Worm (Caenorhabditis elegans) whole organism, L1 larva: ENCODE results near the gene sdz-18.
"Not testable (repeated sequence)": the region's sequence is repeated elsewhere in the genome, so short reads cannot be mapped to it uniquely, and the experiment has no call there.

Source experiments
- C04F5.9 ChIP-seq: sonication (generic microtip); optimal IDR thresholded peaks from 2 replicates; lab custom pipeline; 2016; ENCODE audit warnings: missing genetic modification characterization, missing compliant biosample characterization
- aha-1 ChIP-seq: fragments of 150-350 bp; optimal IDR thresholded peaks from 2 replicates; lab custom pipeline; 2014; ENCODE audit warnings: missing biosample characterization, missing genetic modification characterization
- alr-1 ChIP-seq: fragments of 200-800 bp; sonication (Bioruptor generic); optimal IDR thresholded peaks from 2 replicates; lab custom pipeline; 2018; ENCODE audit warnings: borderline replicate concordance, mild to moderate bottlenecking, missing genetic modification characterization, missing compliant biosample characterization
- blmp-1 ChIP-seq: fragments of 150-350 bp; optimal IDR thresholded peaks from 2 replicates; lab custom pipeline; 2014; ENCODE audit warnings: missing biosample characterization, missing genetic modification characterization
- ceh-63 ChIP-seq: fragments of 200-800 bp; sonication (Bioruptor generic); optimal IDR thresholded peaks from 2 replicates; lab custom pipeline; 2018; ENCODE audit warnings: mild to moderate bottlenecking, missing genetic modification characterization, missing compliant biosample characterization
- ceh-82 ChIP-seq, 3 experiments: fragments of 150-350 bp in 1 of 3; sonication (generic microtip) in 2 of 3; optimal IDR thresholded peaks; 2 replicates each; lab custom pipeline; 2014 to 2017; ENCODE audit warnings: missing biosample characterization in 3 of 3, missing genetic modification characterization in 3 of 3
- ceh-88 ChIP-seq: fragments of 200-800 bp; sonication (Bioruptor generic); IDR thresholded peaks from 2 replicates; pipeline ENCODE4 v1.3.6; 2022; ENCODE audit warnings: missing genetic modification characterization, missing compliant biosample characterization
- efl-1 ChIP-seq, 4 experiments: fragments of 150-350 bp; optimal IDR thresholded peaks in 3 of 4; peaks in 1 of 4; 1 replicate in 1 of 4; 2 replicates in 3 of 4; lab custom pipeline; 2014; ENCODE audit warnings: missing biosample characterization in 2 of 4, missing genetic modification characterization in 2 of 4, missing genetic modification reagents in 2 of 4
- egl-27 ChIP-seq, 2 experiments: fragments of 150-350 bp in 1 of 2; sonication (generic microtip); optimal IDR thresholded peaks; 3 replicates each; lab custom pipeline; 2017 to 2018; ENCODE audit warnings: missing biosample characterization in 2 of 2, missing genetic modification characterization in 2 of 2, missing genetic modification reagents in 2 of 2
- elt-2 ChIP-seq: sonication (generic microtip); optimal IDR thresholded peaks from 2 replicates; lab custom pipeline; 2016; ENCODE audit warnings: missing genetic modification characterization, mild to moderate bottlenecking, inconsistent platforms, missing compliant biosample characterization, missing genetic modification reagents
- fkh-4 ChIP-seq: sonication (generic microtip); optimal IDR thresholded peaks from 2 replicates; lab custom pipeline; 2016; ENCODE audit warnings: missing compliant biosample characterization, missing genetic modification characterization, borderline replicate concordance
- hlh-17 ChIP-seq: fragments of 200-800 bp; sonication (Bioruptor generic); optimal IDR thresholded peaks from 2 replicates; lab custom pipeline; 2018; ENCODE audit warnings: missing genetic modification characterization, mild to moderate bottlenecking, missing compliant biosample characterization, moderate library complexity, borderline replicate concordance
- irx-1 ChIP-seq: sonication (generic microtip); optimal IDR thresholded peaks from 2 replicates; lab custom pipeline; 2016; ENCODE audit warnings: missing genetic modification characterization, missing compliant biosample characterization
- lin-39 ChIP-seq: fragments of 150-350 bp; optimal IDR thresholded peaks from 2 replicates; lab custom pipeline; 2014; ENCODE audit warnings: missing biosample characterization, missing genetic modification reagents, missing genetic modification characterization
- lir-3 ChIP-seq: sonication (generic microtip); optimal IDR thresholded peaks from 2 replicates; lab custom pipeline; 2016; ENCODE audit warnings: mild to moderate bottlenecking, missing genetic modification characterization, moderate library complexity, missing compliant biosample characterization; ENCODE audit not compliant: poor library complexity
- lsy-2 ChIP-seq, 2 experiments: fragments of 150-350 bp; optimal IDR thresholded peaks; 2 replicates each; lab custom pipeline; 2014; ENCODE audit warnings: missing biosample characterization in 2 of 2, missing genetic modification characterization in 2 of 2
- mab-9 ChIP-seq: fragments of 200-800 bp; sonication (Bioruptor generic); IDR thresholded peaks from 2 replicates; pipeline ENCODE4 v1.3.6; 2022; ENCODE audit warnings: missing genetic modification reagents, missing genetic modification characterization, missing compliant biosample characterization
- nhr-12 ChIP-seq: sonication (generic microtip); optimal IDR thresholded peaks from 2 replicates; lab custom pipeline; 2017; ENCODE audit warnings: missing biosample characterization, missing genetic modification characterization
- nhr-19 ChIP-seq: fragments of 200-800 bp; sonication (Bioruptor generic); conservative IDR thresholded peaks from 2 replicates; pipeline ENCODE4 v1.3.6; 2022; ENCODE audit warnings: missing genetic modification characterization, missing compliant biosample characterization
- nhr-84 ChIP-seq: sonication (generic microtip); optimal IDR thresholded peaks from 2 replicates; lab custom pipeline; 2017; ENCODE audit warnings: missing biosample characterization, missing genetic modification characterization
- pag-3 ChIP-seq: sonication (generic microtip); optimal IDR thresholded peaks from 2 replicates; lab custom pipeline; 2017; ENCODE audit warnings: missing genetic modification characterization, mild to moderate bottlenecking, missing compliant biosample characterization, antibody characterized with exemption, borderline replicate concordance; ENCODE audit not compliant: insufficient read depth
- pqm-1 ChIP-seq: sonication (generic microtip); optimal IDR thresholded peaks from 3 replicates; lab custom pipeline; 2017; ENCODE audit warnings: missing biosample characterization, missing genetic modification characterization
- sox-4 ChIP-seq: sonication (generic microtip); optimal IDR thresholded peaks from 2 replicates; lab custom pipeline; 2016; ENCODE audit warnings: missing genetic modification characterization, missing compliant biosample characterization
- sptf-1 ChIP-seq: fragments of 150-350 bp; optimal IDR thresholded peaks from 2 replicates; lab custom pipeline; 2014; ENCODE audit warnings: missing biosample characterization, missing genetic modification characterization
- sup-37 ChIP-seq: fragments of 200-800 bp; sonication (Bioruptor generic); optimal IDR thresholded peaks from 2 replicates; lab custom pipeline; 2018; ENCODE audit warnings: mild to moderate bottlenecking, missing genetic modification characterization, missing compliant biosample characterization
- tbx-2 ChIP-seq: sonication (generic microtip); optimal IDR thresholded peaks from 2 replicates; lab custom pipeline; 2016; ENCODE audit warnings: missing genetic modification characterization, missing compliant biosample characterization
- vab-15 ChIP-seq: sonication (generic microtip); optimal IDR thresholded peaks from 2 replicates; lab custom pipeline; 2017; ENCODE audit warnings: missing genotype, mild to moderate bottlenecking, missing genetic modification characterization, missing compliant biosample characterization
- ztf-4 ChIP-seq: fragments of 150-350 bp; optimal IDR thresholded peaks from 2 replicates; lab custom pipeline; 2014; ENCODE audit warnings: missing biosample characterization, missing genetic modification characterization

Gene sdz-18

DNA sequence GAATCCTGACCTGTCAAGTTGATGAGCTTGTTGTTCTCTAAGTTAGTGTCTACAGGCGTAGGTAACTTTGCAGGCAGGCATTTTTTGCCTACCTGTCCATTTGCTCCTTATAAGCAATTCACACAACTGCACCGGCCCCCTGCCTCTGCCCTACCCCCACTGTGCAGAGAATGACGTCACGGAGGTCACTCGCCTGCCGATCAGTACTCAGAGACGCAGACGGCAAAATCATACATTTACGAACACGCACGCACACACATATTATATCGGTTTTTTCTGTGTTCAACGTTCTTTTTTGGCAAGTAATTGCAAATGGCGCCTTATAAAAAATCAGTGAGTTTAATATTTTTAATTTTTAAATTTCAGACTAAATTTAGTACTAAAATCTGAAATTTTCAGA lies 42.8 kb downstream of the sdz-18 start, which contains the start of gene duxl-1 (continued):
- TF ChIP-seq alr-1 (tag; lab: Kevin White, UChicago), result no peak

DNA sequence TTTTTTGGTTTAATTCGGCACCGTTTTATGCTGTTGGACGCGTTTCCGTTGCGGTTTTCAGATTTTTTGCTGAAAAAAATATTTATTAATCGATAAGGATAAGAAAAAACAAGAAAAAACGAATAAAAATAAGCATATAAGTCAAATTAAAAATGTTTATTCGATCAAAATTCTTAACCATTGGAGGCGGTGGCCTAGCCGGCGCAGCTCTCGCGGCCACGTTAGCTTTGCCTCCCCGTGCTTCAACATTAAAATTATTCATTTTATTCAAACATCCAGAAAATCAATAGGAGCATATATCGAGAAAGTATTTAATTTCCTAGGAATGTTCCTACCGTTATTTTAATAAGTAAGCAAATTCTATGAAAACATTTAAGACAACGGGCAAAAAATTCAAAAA lies 43.4 kb downstream of the sdz-18 start, which contains the start of gene ZC204.14:
Gene ZC204.14 (minus strand): TSS at position 69 of the 400 bp plus-strand sequence.
- no peak for TF ChIP-seq mab-9 (GFP tag; lab: Robert Waterston, UW)
- no peak for TF ChIP-seq aha-1 (tag; lab: Kevin White, UChicago)
- TF ChIP-seq nhr-84, result no peak
- no peak for TF ChIP-seq egl-27 (tag; optimal IDR thresholded peaks at IDR 0.05; lab: Kevin White, UChicago)
- peak in 1 of 2 experiments; percentile 46 for TF ChIP-seq lsy-2 (tag; optimal IDR thresholded peaks at IDR 0.05; lab: Kevin White, UChicago)

- peak; percentile 41 for TF ChIP-seq nhr-19 (GFP tag; lab: Robert Waterston, UW)
- TF ChIP-seq efl-1 (optimal IDR thresholded peaks at IDR 0.05; lab: Kevin White, UChicago), result peak in 1 of 2 experiments; percentile 9
- TF ChIP-seq efl-1 (GFP tag; optimal IDR thresholded peaks at IDR 0.05 in 1 of 2; lab: Kevin White, UChicago), result not testable (repeated sequence)
- TF ChIP-seq lsy-2 (tag; optimal IDR thresholded peaks at IDR 0.05; lab: Kevin White, UChicago), result peak in 1 of 2 experiments; percentile 55
- TF ChIP-seq ceh-88 (GFP tag; lab: Robert Waterston, UW), result peak; percentile 54
- TF ChIP-seq, all 84 proteins: peak for 4; not testable (repeated sequence) for 80
Measured at ce11 chrII:1661300-1661838, 44.9 kb downstream of the sdz-18 start.

DNA sequence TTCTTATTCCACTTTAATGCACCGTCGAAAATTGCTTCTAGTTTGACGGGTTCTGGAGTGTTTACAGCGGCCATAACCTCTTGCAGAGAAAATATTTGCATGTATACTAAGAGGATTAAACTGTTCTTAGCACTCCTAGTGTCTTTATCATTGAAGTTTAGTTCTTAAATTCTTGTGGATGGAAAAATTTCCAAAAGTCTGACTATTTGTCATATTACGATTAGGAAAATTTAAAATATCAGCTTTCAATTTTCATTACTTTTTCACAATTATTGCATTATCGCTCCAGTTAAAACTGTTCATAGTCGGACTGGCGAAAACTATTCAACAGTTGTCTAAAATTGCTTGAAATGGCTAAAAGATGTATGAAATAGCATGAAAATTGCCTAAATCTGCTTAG lies 45.4 kb downstream of the sdz-18 start, which contains the start of gene ZC204.13:
Gene ZC204.13 (minus strand): TSS at position 101 of the 400 bp plus-strand sequence.
- not testable (repeated sequence) for TF ChIP-seq vab-15 (tag; lab: Kevin White, UChicago); tbx-2 (tag; lab: Kevin White, UChicago); ceh-63 (GFP tag; lab: Kevin White, UChicago)

ce11 chrII:1659729-1660128 lies 46.6 kb downstream of the sdz-18 start:
- peak; percentile 74 for TF ChIP-seq elt-2 (tag; lab: Kevin White, UChicago)
- TF ChIP-seq, all 84 proteins: peak for 1; not testable (repeated sequence) for 83

DNA sequence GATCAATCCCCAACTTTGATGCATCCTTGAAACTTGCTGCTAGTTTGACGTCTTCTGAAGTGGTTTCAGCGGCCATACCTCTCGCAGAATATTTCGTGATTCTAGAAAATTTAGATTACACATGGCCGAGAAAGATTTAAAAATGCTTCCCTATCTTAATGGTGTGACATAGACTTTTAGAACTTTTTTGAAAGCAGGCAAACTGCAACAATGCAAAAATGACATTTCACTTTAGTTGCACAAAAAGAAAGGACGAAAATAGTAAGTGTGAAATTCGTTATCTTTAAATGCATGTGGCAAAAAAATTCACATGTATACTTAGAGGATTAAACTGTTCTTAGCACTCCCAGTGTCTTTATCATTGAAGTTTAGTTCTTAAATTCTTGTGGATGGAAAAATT lies 49.1 kb downstream of the sdz-18 start, which contains the start of gene ZC204.12:
Gene ZC204.12 (minus strand): TSS at position 101 of the 400 bp plus-strand sequence.
- TF ChIP-seq vab-15 (tag; lab: Kevin White, UChicago), result no peak
- TF ChIP-seq ceh-82 (tag; optimal IDR thresholded peaks at IDR 0.05; lab: Kevin White, UChicago), result no peak
- no peak for TF ChIP-seq blmp-1 (tag; lab: Kevin White, UChicago)
- no peak for TF ChIP-seq pqm-1 (tag; lab: Kevin White, UChicago)
- no peak for TF ChIP-seq fkh-4 (tag; lab: Kevin White, UChicago)
- TF ChIP-seq nhr-84, result no peak
- no peak for TF ChIP-seq sup-37
- no peak for TF ChIP-seq sptf-1
- TF ChIP-seq lir-3 (tag; lab: Kevin White, UChicago), result no peak

DNA sequence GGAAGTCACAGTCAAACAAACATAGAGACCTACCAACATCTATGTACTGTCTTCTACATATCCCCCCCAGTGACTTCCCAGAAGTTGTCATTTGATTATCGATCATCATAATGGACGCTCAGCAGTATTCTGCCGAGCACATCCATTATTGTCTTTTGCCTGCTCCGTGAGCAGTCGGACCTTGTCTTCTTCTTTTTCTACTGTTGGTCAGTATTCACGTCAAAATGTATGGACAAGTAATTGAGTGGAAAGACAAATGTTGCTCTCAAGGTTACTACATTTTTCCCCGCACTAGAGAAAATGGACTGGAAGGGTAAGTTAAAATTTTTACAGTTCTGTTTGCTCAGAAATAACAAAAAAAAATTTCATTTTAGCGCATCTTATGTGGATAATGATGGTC lies 51.4 kb downstream of the sdz-18 start, which contains the start of gene btb-12:
Gene btb-12 (plus strand): TSS at position 301 of the 400 bp plus-strand sequence.
- TF ChIP-seq lin-39 (tag; lab: Kevin White, UChicago), result no peak
- no peak for TF ChIP-seq hlh-17 (GFP tag; lab: Kevin White, UChicago)
- TF ChIP-seq irx-1, result no peak
- TF ChIP-seq sox-4 (tag; lab: Kevin White, UChicago), result no peak
- no peak for TF ChIP-seq aha-1 (tag; lab: Kevin White, UChicago)
- no peak for TF ChIP-seq sup-37
- TF ChIP-seq C04F5.9 (tag; lab: Kevin White, UChicago), result no peak
- no peak for TF ChIP-seq nhr-12 (tag; lab: Kevin White, UChicago)
- no peak for TF ChIP-seq elt-2 (tag; lab: Kevin White, UChicago)
- TF ChIP-seq ztf-4 (tag; lab: Kevin White, UChicago), result no peak
- no peak for TF ChIP-seq pag-3
